Worm (Caenorhabditis elegans) whole organism, midembryonic: ENCODE results near the gene srbc-84.

ENCODE experiments used
- T22C8.4 ChIP-seq: fragments of 200-800 bp; sonication (Bioruptor generic); IDR thresholded peaks from 2 replicates; pipeline ENCODE4 v1.3.6; 2022; ENCODE audit warnings: missing genetic modification characterization, missing compliant biosample characterization
- cog-1 ChIP-seq: sonication (generic microtip); optimal IDR thresholded peaks from 2 replicates; lab custom pipeline; 2016; ENCODE audit warnings: missing genetic modification characterization, missing compliant biosample characterization
- flt-1 ChIP-seq: fragments of 200-800 bp; sonication (Bioruptor generic); IDR thresholded peaks from 2 replicates; pipeline ENCODE4 v1.3.6; 2022; ENCODE audit warnings: missing genetic modification characterization, missing compliant biosample characterization
- klf-2 ChIP-seq: fragments of 200-800 bp; sonication (Bioruptor generic); conservative IDR thresholded peaks from 2 replicates; pipeline ENCODE4 v1.3.6; 2022; ENCODE audit warnings: missing genetic modification reagents, missing genetic modification characterization, missing compliant biosample characterization
- med-1 ChIP-seq: sonication (generic microtip); optimal IDR thresholded peaks from 2 replicates; lab custom pipeline; 2017; ENCODE audit warnings: missing genetic modification characterization, mild to moderate bottlenecking, missing compliant biosample characterization, antibody characterized with exemption, missing genetic modification reagents; ENCODE audit not compliant: insufficient read depth
- ref-1 ChIP-seq: fragments of 200-800 bp; sonication (Bioruptor generic); conservative IDR thresholded peaks from 2 replicates; pipeline ENCODE4 v1.3.6; 2022; ENCODE audit warnings: missing genetic modification reagents, missing genetic modification characterization, missing compliant biosample characterization
- tab-1 ChIP-seq: fragments of 200-800 bp; sonication (Bioruptor generic); IDR thresholded peaks from 2 replicates; pipeline ENCODE4 v1.3.6; 2022; ENCODE audit warnings: missing genetic modification characterization, missing compliant biosample characterization
- ztf-23 ChIP-seq: fragments of 200-800 bp; sonication (Bioruptor generic); IDR thresholded peaks from 2 replicates; pipeline ENCODE4 v1.3.6; 2022; ENCODE audit warnings: missing genetic modification reagents, missing genetic modification characterization, missing compliant biosample characterization
- ztf-29 ChIP-seq: fragments of 200-800 bp; sonication (Bioruptor generic); IDR thresholded peaks from 2 replicates; pipeline ENCODE4 v1.3.6; 2022; ENCODE audit warnings: missing genetic modification reagents, missing genetic modification characterization, missing compliant biosample characterization

srbc-84 gene

ce11 chrV:16300276-16300675 lies 1.5 kb downstream of the srbc-84 start, which contains the start of gene srbc-82:
Gene srbc-82, plus strand, starts transcription at chrV:16300576.
- no peak for TF ChIP-seq ref-1 (GFP tag; lab: Robert Waterston, UW)
- no peak for TF ChIP-seq tab-1 (GFP tag; lab: Robert Waterston, UW)
- no peak for TF ChIP-seq T22C8.4
- no peak for TF ChIP-seq ztf-23 (GFP tag; lab: Robert Waterston, UW)
- TF ChIP-seq med-1: no peak
- TF ChIP-seq flt-1 (GFP tag; lab: Robert Waterston, UW): no peak
- TF ChIP-seq klf-2 (GFP tag; lab: Robert Waterston, UW): no peak
- no peak for TF ChIP-seq ztf-29 (GFP tag; lab: Robert Waterston, UW)
- TF ChIP-seq cog-1 (tag; lab: Kevin White, UChicago): no peak

ce11 chrV:16302439-16302838 lies 3.7 kb downstream of the srbc-84 start, which contains the start of the genes C31A11.13 and oac-6:
Gene C31A11.13, minus strand, starts transcription at chrV:16302551.
Gene oac-6, plus strand, starts transcription at chrV:16302717.
- TF ChIP-seq ztf-29 (GFP tag; lab: Robert Waterston, UW): no peak
- no peak for TF ChIP-seq ztf-23 (GFP tag; lab: Robert Waterston, UW)
- TF ChIP-seq ref-1 (GFP tag; lab: Robert Waterston, UW): no peak
- TF ChIP-seq tab-1 (GFP tag; lab: Robert Waterston, UW): no peak
- TF ChIP-seq cog-1 (tag; lab: Kevin White, UChicago): no peak
- no peak for TF ChIP-seq flt-1 (GFP tag; lab: Robert Waterston, UW)
- TF ChIP-seq med-1: no peak
- TF ChIP-seq klf-2 (GFP tag; lab: Robert Waterston, UW): no peak
- no peak for TF ChIP-seq T22C8.4

DNA sequence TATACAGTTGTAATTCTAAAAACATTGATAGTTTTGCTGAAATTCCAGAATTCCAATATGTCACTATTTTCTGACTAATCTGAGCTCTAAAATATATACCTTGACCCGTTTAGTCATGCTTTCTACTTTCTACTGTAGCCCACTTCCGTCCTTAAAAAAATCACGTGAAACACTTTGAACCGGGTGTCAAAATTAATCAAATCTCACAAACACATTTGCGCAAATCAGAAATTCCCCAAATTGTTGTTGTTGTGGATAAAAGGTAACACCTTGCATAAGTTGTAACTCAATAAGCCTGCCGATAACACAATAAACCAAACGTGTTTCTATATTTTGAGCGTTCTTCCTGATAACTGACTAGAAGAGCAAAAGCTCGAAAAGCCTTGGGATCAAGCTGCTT lies 8.5 kb downstream of the srbc-84 start, which contains the start of gene srxa-7:
TSS of gene srxa-7 (plus strand) at position 301 of the 400 bp plus-strand sequence.
- no peak for TF ChIP-seq T22C8.4

DNA sequence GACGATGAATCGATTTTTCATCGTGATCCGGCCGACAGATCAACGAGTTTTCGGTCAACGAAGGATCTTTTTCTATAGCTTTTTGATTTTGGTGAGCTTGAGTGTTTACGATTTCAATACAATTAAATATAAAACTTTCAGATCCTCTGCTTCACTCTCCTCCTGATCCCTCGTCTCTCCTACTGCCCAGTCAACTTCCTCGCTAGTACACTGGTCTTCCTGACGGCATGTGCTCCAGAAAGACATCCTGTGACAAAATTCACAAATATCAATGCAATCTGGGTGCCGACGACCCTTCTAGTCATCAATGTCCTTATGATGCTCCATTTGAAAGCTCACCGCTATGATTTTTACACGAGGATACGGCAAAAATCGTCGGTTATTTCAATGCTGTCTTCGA lies 9.6 kb downstream of the srbc-84 start:
- no peak for TF ChIP-seq ztf-29 (GFP tag; lab: Robert Waterston, UW)
- TF ChIP-seq tab-1 (GFP tag; lab: Robert Waterston, UW): no peak
- TF ChIP-seq klf-2 (GFP tag; lab: Robert Waterston, UW): no peak
- no peak for TF ChIP-seq T22C8.4
- no peak for TF ChIP-seq ref-1 (GFP tag; lab: Robert Waterston, UW)
- no peak for TF ChIP-seq med-1
- no peak for TF ChIP-seq ztf-23 (GFP tag; lab: Robert Waterston, UW)
- no peak for TF ChIP-seq cog-1 (tag; lab: Kevin White, UChicago)
- TF ChIP-seq flt-1 (GFP tag; lab: Robert Waterston, UW): no peak

DNA sequence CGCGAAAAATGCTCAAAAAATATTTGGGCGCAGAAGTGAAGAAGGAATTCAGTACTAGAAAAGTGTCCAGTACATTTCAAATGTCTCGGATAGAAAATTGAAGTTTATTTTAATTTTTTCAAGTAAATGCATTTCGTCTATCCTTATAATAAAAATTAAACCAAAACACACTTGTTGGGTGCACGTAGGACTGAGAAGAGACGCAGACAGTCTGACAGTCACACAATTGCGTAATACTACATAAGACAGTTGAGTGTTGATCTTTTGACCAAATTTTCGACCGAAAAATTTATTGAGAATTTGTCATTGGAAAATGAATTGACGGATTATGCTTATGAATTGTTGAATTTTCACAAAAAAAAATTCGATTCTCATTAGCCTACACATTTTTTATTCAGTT lies 10.8 kb downstream of the srbc-84 start, which contains the start of gene oac-7:
TSS of gene oac-7 (plus strand) at position 283 of the 400 bp plus-strand sequence.
- TF ChIP-seq klf-2 (GFP tag; lab: Robert Waterston, UW): no peak
- no peak for TF ChIP-seq ztf-29 (GFP tag; lab: Robert Waterston, UW)

DNA sequence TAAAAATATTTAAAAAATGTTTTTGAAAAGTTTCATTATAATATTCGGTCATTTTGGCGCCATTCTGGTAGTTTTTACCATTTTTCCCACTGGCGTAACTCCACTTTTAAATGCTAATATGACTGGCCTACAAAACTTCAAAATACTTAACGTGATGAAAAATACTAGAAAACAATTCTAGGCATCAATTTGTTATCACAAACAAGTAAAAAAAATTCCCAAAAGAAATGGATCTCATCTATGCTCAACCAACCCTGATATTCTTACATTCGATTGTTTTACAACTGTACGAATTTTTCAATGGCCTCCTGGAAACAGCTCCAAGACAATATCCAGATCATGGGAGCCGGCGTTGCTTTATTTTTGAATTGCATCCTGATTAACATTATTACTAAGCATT lies 16.2 kb downstream of the srbc-84 start, which contains the start of gene str-214:
TSS of gene str-214 (plus strand) at position 301 of the 400 bp plus-strand sequence.
- TF ChIP-seq klf-2 (GFP tag; lab: Robert Waterston, UW) (no peak), flt-1 (GFP tag; lab: Robert Waterston, UW) (no peak), med-1 (no peak), ztf-23 (GFP tag; lab: Robert Waterston, UW) (no peak), ref-1 (GFP tag; lab: Robert Waterston, UW) (no peak), cog-1 (tag; lab: Kevin White, UChicago) (no peak), ztf-29 (GFP tag; lab: Robert Waterston, UW) (no peak), T22C8.4 (no peak)

- TF ChIP-seq ref-1 (GFP tag; lab: Robert Waterston, UW) (no peak), med-1 (no peak), cog-1 (tag; lab: Kevin White, UChicago) (no peak), klf-2 (GFP tag; lab: Robert Waterston, UW) (no peak), ztf-23 (GFP tag; lab: Robert Waterston, UW) (no peak), flt-1 (GFP tag; lab: Robert Waterston, UW) (no peak), ztf-29 (GFP tag; lab: Robert Waterston, UW) (no peak), T22C8.4 (no peak), tab-1 (GFP tag; lab: Robert Waterston, UW) (no peak)
Measured at ce11 chrV:16317244-16317643, 18.5 kb downstream of the srbc-84 start, which contains the start of gene srh-180. Gene srh-180, plus strand, starts transcription at chrV:16317544.

- TF ChIP-seq tab-1 (GFP tag; lab: Robert Waterston, UW) (no peak), ref-1 (GFP tag; lab: Robert Waterston, UW) (no peak), T22C8.4 (no peak), med-1 (no peak), ztf-29 (GFP tag; lab: Robert Waterston, UW) (no peak), flt-1 (GFP tag; lab: Robert Waterston, UW) (no peak), cog-1 (tag; lab: Kevin White, UChicago) (no peak), klf-2 (GFP tag; lab: Robert Waterston, UW) (no peak), ztf-23 (GFP tag; lab: Robert Waterston, UW) (no peak)
Measured at ce11 chrV:16322155-16322554, 23.4 kb downstream of the srbc-84 start.

DNA sequence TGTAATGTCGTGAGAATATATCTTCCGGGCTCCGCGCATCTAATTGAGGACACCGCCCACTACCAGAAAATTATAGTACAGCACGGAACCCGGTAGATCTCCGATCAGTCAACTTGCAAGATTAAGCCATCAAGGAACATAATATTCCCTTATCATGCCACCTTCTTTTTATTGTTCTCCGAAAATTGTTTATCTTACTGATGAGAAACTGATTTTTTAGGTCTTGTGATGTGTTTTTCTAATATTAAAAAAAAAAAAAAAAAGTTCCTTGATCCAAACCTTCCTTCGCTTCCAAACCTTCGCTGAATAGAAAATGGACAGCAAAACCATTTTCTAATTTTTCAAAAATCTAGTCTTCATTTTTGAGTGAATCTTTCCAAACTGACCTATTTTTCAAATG lies 30.1 kb downstream of the srbc-84 start, which contains the start of gene F57G8.7:
TSS of gene F57G8.7 (plus strand) at position 301 of the 400 bp plus-strand sequence.
- TF ChIP-seq T22C8.4 (no peak), ztf-23 (GFP tag; lab: Robert Waterston, UW) (no peak), tab-1 (GFP tag; lab: Robert Waterston, UW) (no peak), flt-1 (GFP tag; lab: Robert Waterston, UW) (no peak), ztf-29 (GFP tag; lab: Robert Waterston, UW) (no peak), klf-2 (GFP tag; lab: Robert Waterston, UW) (no peak), cog-1 (tag; lab: Kevin White, UChicago) (no peak), ref-1 (GFP tag; lab: Robert Waterston, UW) (no peak), med-1 (no peak)

- TF ChIP-seq ref-1 (GFP tag; lab: Robert Waterston, UW) (no peak), flt-1 (GFP tag; lab: Robert Waterston, UW) (no peak), ztf-29 (GFP tag; lab: Robert Waterston, UW) (no peak), tab-1 (GFP tag; lab: Robert Waterston, UW) (no peak), med-1 (no peak), T22C8.4 (no peak), klf-2 (GFP tag; lab: Robert Waterston, UW) (no peak), cog-1 (tag; lab: Kevin White, UChicago) (no peak), ztf-23 (GFP tag; lab: Robert Waterston, UW) (no peak)
Measured at ce11 chrV:16333412-16333811, 34.6 kb downstream of the srbc-84 start, which contains the start of gene srh-167. Gene srh-167, plus strand, starts transcription at chrV:16333712.
